Fruit fly (Drosophila melanogaster): Measurements from ENCODE around the gene CG17211.

Gene CG17211

DNA sequence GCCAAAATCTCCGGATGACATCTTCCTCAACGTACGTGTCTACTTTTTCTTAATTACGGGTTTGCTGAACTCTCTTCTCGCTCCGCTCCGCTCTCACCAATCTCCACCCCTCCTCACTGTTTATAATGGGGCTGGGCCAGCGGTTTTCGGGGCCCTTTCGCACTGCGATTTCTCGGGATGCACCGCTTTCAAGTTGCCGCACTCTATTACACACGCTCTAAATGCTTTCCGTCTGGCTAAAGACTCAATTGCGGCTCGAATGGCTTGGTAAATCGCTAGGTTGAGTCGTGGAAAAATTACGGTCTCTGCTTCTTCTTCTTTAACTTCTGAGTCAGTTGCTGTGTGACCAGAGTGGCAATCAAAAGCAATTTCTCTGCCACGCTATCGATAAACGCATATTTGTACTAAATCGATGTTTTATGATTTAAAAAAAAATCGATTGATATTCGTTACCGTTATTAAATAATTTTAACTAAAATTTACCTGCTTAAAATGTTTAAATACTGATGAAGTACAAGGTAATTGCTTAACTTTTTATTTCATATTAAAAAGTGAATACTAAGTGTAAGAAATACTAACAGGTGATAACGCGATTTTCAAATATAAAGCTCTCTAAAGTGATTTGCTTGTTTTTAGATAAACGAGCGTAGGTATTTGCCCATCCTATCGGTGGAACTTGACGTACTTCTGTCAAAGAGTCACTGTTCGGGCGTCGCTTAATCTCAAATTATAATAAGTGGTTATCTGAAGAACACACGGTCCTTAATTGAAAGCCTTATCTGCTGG is 5.2 kb upstream of the CG17211 start, which contains the start of the genes Rab6 and Phae1:
Gene Rab6 (minus strand): TSS at position 338 of the 786 bp plus-strand sequence.
Gene Phae1 (plus strand): TSS at position 639 of the 786 bp plus-strand sequence.
- no peak for TF ChIP-seq shn (GFP tag; optimal IDR thresholded peaks at IDR 0.05)
- TF ChIP-seq Stat92E (GFP tag; optimal IDR thresholded peaks at IDR 0.05), result peak in 1 of 3 experiments; percentile 55
- TF ChIP-seq Dref (GFP tag; IDR thresholded peaks at IDR 0.05), result peak; percentile 88
- TF ChIP-seq tll (GFP tag; optimal IDR thresholded peaks at IDR 0.05), result peak in 1 of 2 experiments; percentile 40
- TF ChIP-seq ro (GFP tag; IDR thresholded peaks at IDR 0.05), result no peak
- TF ChIP-seq tna (GFP tag; IDR thresholded peaks at IDR 0.05; ENCODE audit: partially characterized antibody), result peak; percentile 55; the same call in 1 of the 2 replicates
- no peak for TF ChIP-seq Rx (GFP tag; IDR thresholded peaks at IDR 0.05)
- TF ChIP-seq rib (GFP tag; IDR thresholded peaks at IDR 0.05), result no peak
- TF ChIP-seq kay (GFP tag; optimal IDR thresholded peaks at IDR 0.05), result peak; percentile 94
- no peak for TF ChIP-seq CG8388 (GFP tag; optimal IDR thresholded peaks at IDR 0.05)
- TF ChIP-seq run (tag; optimal IDR thresholded peaks at IDR 0.05), result no peak
- no peak for TF ChIP-seq lab (GFP tag; optimal IDR thresholded peaks at IDR 0.05)
- no peak for TF ChIP-seq pb (GFP tag; optimal IDR thresholded peaks at IDR 0.05)
- peak; percentile 57 for TF ChIP-seq Med (GFP tag)
- no peak for TF ChIP-seq danr (GFP tag; IDR thresholded peaks at IDR 0.05)
- no peak for TF ChIP-seq insv (GFP tag; optimal IDR thresholded peaks at IDR 0.05)
- no peak for TF ChIP-seq CG9609 (GFP tag; optimal IDR thresholded peaks at IDR 0.05)
- peak; percentile 32 for TF ChIP-seq Jarid2 (GFP tag; optimal IDR thresholded peaks at IDR 0.05)
- peak; percentile 80 for TF ChIP-seq pzg (GFP tag; optimal IDR thresholded peaks at IDR 0.05)
- no peak for TF ChIP-seq CG13123 (GFP tag; optimal IDR thresholded peaks at IDR 0.05)
- peak; percentile 34; the same call in 1 of the 3 replicates for TF ChIP-seq CG11695 (GFP tag; IDR thresholded peaks at IDR 0.05)
- TF ChIP-seq CG17829 (tag; optimal IDR thresholded peaks at IDR 0.05), result peak; percentile 24
- TF ChIP-seq dpn (GFP tag; optimal IDR thresholded peaks at IDR 0.05), result no peak
- no peak for TF ChIP-seq D19B (GFP tag; optimal IDR thresholded peaks at IDR 0.05)
- TF ChIP-seq CG34422 (GFP tag; IDR thresholded peaks at IDR 0.05), result peak; percentile 85; the same call in 1 of the 3 replicates
- TF ChIP-seq unc-4 (GFP tag; IDR thresholded peaks at IDR 0.05; ENCODE audit: partially characterized antibody), result peak; percentile 83
- TF ChIP-seq Xrp1 (GFP tag; IDR thresholded peaks at IDR 0.05), result no peak
- peak; percentile 73 for TF ChIP-seq CG16813 (GFP tag; IDR thresholded peaks at IDR 0.05; ENCODE audit: partially characterized antibody)
- TF ChIP-seq inv (GFP tag; IDR thresholded peaks at IDR 0.05; ENCODE audit: partially characterized antibody), result peak; percentile 72; the same call in 1 of the 2 replicates
- peak; percentile 62; the same call in 1 of the 2 replicates for TF ChIP-seq NFAT (GFP tag; IDR thresholded peaks at IDR 0.05)
- peak; percentile 16 for TF ChIP-seq nerfin-1 (tag; optimal IDR thresholded peaks at IDR 0.05)
- peak; percentile 33 for TF ChIP-seq Side (GFP tag; optimal IDR thresholded peaks at IDR 0.05)
- no peak for TF ChIP-seq CG1792 (GFP tag; optimal IDR thresholded peaks at IDR 0.05)
- no peak for TF ChIP-seq en (GFP tag; optimal IDR thresholded peaks at IDR 0.05)
- peak; percentile 97 for TF ChIP-seq CG17385 (GFP tag; optimal IDR thresholded peaks at IDR 0.05)
- TF ChIP-seq CG11723 (GFP tag; optimal IDR thresholded peaks at IDR 0.05), result no peak
- peak; percentile 83; the same call in 1 of the 2 replicates for TF ChIP-seq bbx (GFP tag; IDR thresholded peaks at IDR 0.05; ENCODE audit: partially characterized antibody)
- TF ChIP-seq CG7745 (tag; optimal IDR thresholded peaks at IDR 0.05), result no peak
- TF ChIP-seq ato (GFP tag; IDR thresholded peaks at IDR 0.05; ENCODE audit: partially characterized antibody), result peak; percentile 76
- TF ChIP-seq B-H1 (GFP tag; IDR thresholded peaks at IDR 0.05), result no peak
- TF ChIP-seq trem (tag; optimal IDR thresholded peaks at IDR 0.05), result peak; percentile 77
- TF ChIP-seq CoRest (tag; optimal IDR thresholded peaks at IDR 0.05), result peak; percentile 12
- peak; percentile 10 for TF ChIP-seq sug (tag; optimal IDR thresholded peaks at IDR 0.05)
- TF ChIP-seq CG12391 (tag; optimal IDR thresholded peaks at IDR 0.05), result peak; percentile 20
- TF ChIP-seq CG1529 (GFP tag; optimal IDR thresholded peaks at IDR 0.05), result peak; percentile 14
- peak; percentile 89 for TF ChIP-seq CG3995 (GFP tag; optimal IDR thresholded peaks at IDR 0.05)
- peak; percentile 84 for TF ChIP-seq Scr (GFP tag; IDR thresholded peaks at IDR 0.05; ENCODE audit: partially characterized antibody)

Data from whole organism, embryonic.